Worm (Caenorhabditis elegans): ENCODE data around the gene F55A4.7.

DNA sequence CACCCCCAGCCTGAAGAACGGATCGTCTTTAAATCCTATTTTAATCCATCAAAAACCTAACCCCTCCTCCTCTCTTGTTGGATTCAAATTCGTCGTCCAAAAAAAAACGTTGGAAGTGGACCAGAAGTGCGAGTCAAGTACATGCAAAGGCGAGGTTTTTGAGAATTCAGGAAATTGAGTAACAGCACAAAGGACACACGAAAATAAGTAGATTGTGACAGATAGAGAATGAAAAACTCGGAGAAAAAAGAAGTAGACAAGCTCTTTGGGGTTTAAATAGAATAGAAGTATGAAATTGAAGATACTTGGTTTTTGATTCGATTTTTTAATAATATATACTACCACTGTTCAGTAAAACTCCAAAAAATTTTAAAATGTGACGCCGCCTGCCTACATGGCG, 23.5 kb downstream of the F55A4.7 start:
- TF ChIP-seq aly-2 (tag; optimal IDR thresholded peaks at IDR 0.05), result no peak
- no peak for TF ChIP-seq nhr-237 (tag; optimal IDR thresholded peaks at IDR 0.05)
- TF ChIP-seq zag-1 (tag; optimal IDR thresholded peaks at IDR 0.05), result no peak
- no peak for TF ChIP-seq nhr-12 (tag; optimal IDR thresholded peaks at IDR 0.05)
- no peak for TF ChIP-seq aha-1 (tag; optimal IDR thresholded peaks at IDR 0.05)
- no peak for TF ChIP-seq swsn-7 (tag; optimal IDR thresholded peaks at IDR 0.05)
- no peak for TF ChIP-seq nhr-28 (tag; optimal IDR thresholded peaks at IDR 0.05)
